Fruit fly (Drosophila melanogaster) whole organism, embryonic: ENCODE results near the gene CG31077.
A peak's percentile ranks its signal among the peaks of the same experiment; 100 is the strongest.

Experiments used
- Antp ChIP-seq: fragments of 200-800 bp; sonication (Bioruptor generic); optimal IDR thresholded peaks from 3 replicates; lab custom pipeline; 2016; ENCODE audit warnings: missing biosample characterization, missing genetic modification characterization
- CG10209 ChIP-seq: fragments of 200-800 bp; sonication (Bioruptor generic); optimal IDR thresholded peaks from 3 replicates; lab custom pipeline; 2017; ENCODE audit warnings: missing biosample characterization, mild to moderate bottlenecking, missing genetic modification characterization, missing genetic modification reagents
- CG13296 ChIP-seq: fragments of 200-800 bp; sonication (Bioruptor generic); optimal IDR thresholded peaks from 3 replicates; lab custom pipeline; 2018; ENCODE audit warnings: missing biosample characterization, mild to moderate bottlenecking, missing genetic modification characterization
- CG14710 ChIP-seq: fragments of 200-800 bp; sonication (Bioruptor generic); optimal IDR thresholded peaks from 3 replicates; lab custom pipeline; 2019; ENCODE audit warnings: missing biosample characterization, mild to moderate bottlenecking, missing genetic modification characterization, moderate library complexity
- CG15269 ChIP-seq: fragments of 200-800 bp; sonication (Bioruptor generic); optimal IDR thresholded peaks from 2 replicates; lab custom pipeline; 2018; ENCODE audit warnings: missing biosample characterization, mild to moderate bottlenecking, missing genetic modification characterization, moderate library complexity
- CG1792 ChIP-seq: fragments of 200-800 bp; sonication (Bioruptor generic); optimal IDR thresholded peaks from 2 replicates; lab custom pipeline; 2016; ENCODE audit warnings: missing biosample characterization, missing genetic modification characterization
- CG18619 ChIP-seq: fragments of 200-800 bp; sonication (Bioruptor generic); optimal IDR thresholded peaks from 3 replicates; lab custom pipeline; 2017; ENCODE audit warnings: missing biosample characterization, mild to moderate bottlenecking, missing genetic modification characterization
- CG3065 ChIP-seq: fragments of 200-800 bp; sonication (Bioruptor generic); optimal IDR thresholded peaks from 2 replicates; lab custom pipeline; 2016; ENCODE audit warnings: missing biosample characterization, missing genetic modification characterization
- CG31365 ChIP-seq: fragments of 200-800 bp; sonication (Bioruptor generic); optimal IDR thresholded peaks from 2 replicates; lab custom pipeline; 2018; ENCODE audit warnings: missing biosample characterization, mild to moderate bottlenecking, missing genetic modification characterization
- CG32772 ChIP-seq: fragments of 200-800 bp; sonication (Bioruptor generic); IDR thresholded peaks from 2 replicates; pipeline ENCODE4 v1.3.6; 2022; ENCODE audit warnings: missing biosample characterization, missing genetic modification characterization
- CG3847 ChIP-seq: fragments of 200-800 bp; sonication (Bioruptor generic); IDR thresholded peaks from 2 replicates; pipeline ENCODE4 v1.3.6; 2022; ENCODE audit warnings: missing biosample characterization, missing genetic modification characterization
- CG5953 ChIP-seq: fragments of 200-800 bp; sonication (Bioruptor generic); IDR thresholded peaks from 2 replicates; pipeline ENCODE4 v1.3.6; 2022; ENCODE audit warnings: missing biosample characterization, missing genetic modification characterization
- CG7745 ChIP-seq: fragments of 200-800 bp; sonication (Bioruptor generic); optimal IDR thresholded peaks from 2 replicates; lab custom pipeline; 2018; ENCODE audit warnings: missing biosample characterization, mild to moderate bottlenecking, missing genetic modification characterization, moderate library complexity
- CG7928 ChIP-seq: fragments of 200-800 bp; sonication (Bioruptor generic); optimal IDR thresholded peaks from 2 replicates; lab custom pipeline; 2017; ENCODE audit warnings: missing biosample characterization, mild to moderate bottlenecking, missing genetic modification characterization
- CG9797 ChIP-seq: fragments of 200-800 bp; sonication (Bioruptor generic); optimal IDR thresholded peaks from 3 replicates; lab custom pipeline; 2018; ENCODE audit warnings: missing biosample characterization, mild to moderate bottlenecking, missing genetic modification characterization
- Doc3 ChIP-seq: fragments of 200-800 bp; sonication (Bioruptor generic); IDR thresholded peaks from 3 replicates; pipeline ENCODE4 v1.3.6; 2022; ENCODE audit warnings: missing biosample characterization, missing genetic modification characterization; ENCODE audit not compliant: partially characterized antibody
- ERR ChIP-seq: fragments of 200-800 bp; sonication (Bioruptor generic); optimal IDR thresholded peaks from 2 replicates; lab custom pipeline; 2016; ENCODE audit warnings: missing biosample characterization, missing genetic modification characterization
- Fer1 ChIP-seq: fragments of 200-800 bp; sonication (Bioruptor generic); optimal IDR thresholded peaks from 2 replicates; lab custom pipeline; 2017; ENCODE audit warnings: missing biosample characterization, mild to moderate bottlenecking, missing genetic modification characterization
- Gsc ChIP-seq: fragments of 200-800 bp; sonication (Bioruptor generic); IDR thresholded peaks from 2 replicates; pipeline ENCODE4 v1.3.6; 2022; ENCODE audit warnings: missing biosample characterization, missing genetic modification characterization
- HLHmδ ChIP-seq: fragments of 200-800 bp; sonication (Bioruptor generic); optimal IDR thresholded peaks from 2 replicates; lab custom pipeline; 2018; ENCODE audit warnings: missing biosample characterization, mild to moderate bottlenecking, missing genetic modification characterization, moderate library complexity
- HmgD ChIP-seq: fragments of 200-800 bp; sonication (Bioruptor generic); optimal IDR thresholded peaks from 3 replicates; lab custom pipeline; 2016; ENCODE audit warnings: missing biosample characterization, missing genetic modification characterization
- Hr51 ChIP-seq, 2 experiments: fragments of 200-800 bp; sonication (Bioruptor generic); optimal IDR thresholded peaks; 2 replicates in 1 of 2; 3 replicates in 1 of 2; lab custom pipeline; 2016 to 2018; ENCODE audit warnings: missing biosample characterization in 2 of 2, missing genetic modification characterization in 2 of 2, mild to moderate bottlenecking in 1 of 2, moderate library complexity in 1 of 2
- Lim3 ChIP-seq: fragments of 200-800 bp; sonication (Bioruptor generic); IDR thresholded peaks from 2 replicates; pipeline ENCODE4 v1.3.6; 2022; ENCODE audit warnings: missing biosample characterization, missing genetic modification characterization
- Mad ChIP-seq: fragments of 200-800 bp; sonication (Bioruptor generic); optimal IDR thresholded peaks from 2 replicates; lab custom pipeline; 2016; ENCODE audit warnings: missing biosample characterization, missing genetic modification characterization
- NK7.1 ChIP-seq: fragments of 200-800 bp; sonication (Bioruptor generic); optimal IDR thresholded peaks from 3 replicates; lab custom pipeline; 2016; ENCODE audit warnings: missing biosample characterization, missing genetic modification characterization
- Opbp ChIP-seq: fragments of 200-800 bp; sonication (Bioruptor generic); IDR thresholded peaks from 3 replicates; pipeline ENCODE4 v1.3.6; 2022; ENCODE audit warnings: missing biosample characterization, missing genetic modification characterization; ENCODE audit not compliant: partially characterized antibody
- Poxn ChIP-seq: fragments of 200-800 bp; sonication (Bioruptor generic); IDR thresholded peaks from 2 replicates; pipeline ENCODE4 v1.3.6; 2022; ENCODE audit warnings: missing biosample characterization, missing genetic modification characterization
- Scr ChIP-seq: fragments of 200-800 bp; sonication (Bioruptor generic); IDR thresholded peaks from 2 replicates; pipeline ENCODE4 v1.3.6; 2022; ENCODE audit warnings: missing biosample characterization, missing genetic modification characterization; ENCODE audit not compliant: partially characterized antibody
- Sox102F ChIP-seq: fragments of 200-800 bp; sonication (Bioruptor generic); optimal IDR thresholded peaks from 2 replicates; lab custom pipeline; 2018; ENCODE audit warnings: missing biosample characterization, mild to moderate bottlenecking, missing genetic modification characterization, moderate library complexity
- Sry-δ ChIP-seq: fragments of 200-800 bp; sonication (Bioruptor generic); optimal IDR thresholded peaks from 2 replicates; lab custom pipeline; 2016; ENCODE audit warnings: missing biosample characterization, missing genetic modification characterization
- ash1 ChIP-seq: fragments of 200-800 bp; sonication (Bioruptor generic); optimal IDR thresholded peaks from 2 replicates; lab custom pipeline; 2018; ENCODE audit warnings: missing biosample characterization, mild to moderate bottlenecking, missing genetic modification characterization
- caup ChIP-seq: fragments of 200-800 bp; sonication (Bioruptor generic); optimal IDR thresholded peaks from 3 replicates; lab custom pipeline; 2017; ENCODE audit warnings: missing biosample characterization, mild to moderate bottlenecking, missing genetic modification characterization, moderate library complexity; ENCODE audit not compliant: severe bottlenecking
- chinmo ChIP-seq: fragments of 200-800 bp; sonication (Bioruptor generic); IDR thresholded peaks from 4 replicates; pipeline ENCODE4 v1.3.6; 2022; ENCODE audit warnings: missing biosample characterization, missing genetic modification characterization; ENCODE audit not compliant: partially characterized antibody
- eve ChIP-seq, 2 experiments: fragments of >200 bp; optimal IDR thresholded peaks; 2 replicates each; lab custom pipeline; 2017; ENCODE audit warnings: missing biosample characterization in 2 of 2, missing genetic modification characterization in 2 of 2
- ewg ChIP-seq: fragments of 200-800 bp; sonication (Bioruptor generic); optimal IDR thresholded peaks from 3 replicates; lab custom pipeline; 2017; ENCODE audit warnings: mild to moderate bottlenecking, missing biosample characterization, missing genetic modification reagents, missing genetic modification characterization
- eyg ChIP-seq: fragments of 200-800 bp; sonication (Bioruptor generic); optimal IDR thresholded peaks from 3 replicates; lab custom pipeline; 2016; ENCODE audit warnings: missing biosample characterization, missing genetic modification characterization
- fd102C ChIP-seq: fragments of 200-800 bp; sonication (Bioruptor generic); optimal IDR thresholded peaks from 2 replicates; lab custom pipeline; 2018; ENCODE audit warnings: missing biosample characterization, mild to moderate bottlenecking, missing genetic modification characterization, moderate library complexity
- gro ChIP-seq: fragments of 200-800 bp; sonication (Bioruptor generic); optimal IDR thresholded peaks from 2 replicates; lab custom pipeline; 2016; ENCODE audit warnings: missing biosample characterization, missing genetic modification characterization
- maf-S ChIP-seq: fragments of 200-800 bp; sonication (Bioruptor generic); optimal IDR thresholded peaks from 2 replicates; lab custom pipeline; 2016; ENCODE audit warnings: missing biosample characterization, missing genetic modification characterization
- mirr ChIP-seq: fragments of 200-800 bp; sonication (Bioruptor generic); optimal IDR thresholded peaks from 3 replicates; lab custom pipeline; 2018; ENCODE audit warnings: missing biosample characterization, mild to moderate bottlenecking, missing genetic modification characterization
- onecut ChIP-seq: fragments of 200-800 bp; sonication (Bioruptor generic); IDR thresholded peaks from 2 replicates; pipeline ENCODE4 v1.3.6; 2022; ENCODE audit warnings: missing biosample characterization, missing genetic modification characterization
- p53 ChIP-seq: fragments of 200-800 bp; sonication (Bioruptor generic); optimal IDR thresholded peaks from 2 replicates; lab custom pipeline; 2016; ENCODE audit warnings: missing biosample characterization, missing genetic modification characterization
- pum ChIP-seq: fragments of 200-800 bp; sonication (Bioruptor generic); optimal IDR thresholded peaks from 2 replicates; lab custom pipeline; 2016; ENCODE audit warnings: missing biosample characterization, missing genetic modification characterization
- rib ChIP-seq: fragments of 200-800 bp; sonication (Bioruptor generic); IDR thresholded peaks from 2 replicates; pipeline ENCODE4 v1.3.6; 2022; ENCODE audit warnings: missing biosample characterization, missing genetic modification characterization
- ro ChIP-seq: fragments of 200-800 bp; sonication (Bioruptor generic); IDR thresholded peaks from 2 replicates; pipeline ENCODE4 v1.3.6; 2022; ENCODE audit warnings: missing biosample characterization, missing genetic modification characterization
- slp2 ChIP-seq: fragments of 200-800 bp; sonication (Bioruptor generic); optimal IDR thresholded peaks from 2 replicates; lab custom pipeline; 2016; ENCODE audit warnings: missing biosample characterization, missing genetic modification characterization
- trem ChIP-seq: fragments of 200-800 bp; optimal IDR thresholded peaks from 3 replicates; lab custom pipeline; 2019; ENCODE audit warnings: missing biosample characterization, mild to moderate bottlenecking, missing genetic modification characterization, moderate library complexity
- twi ChIP-seq: fragments of 200-800 bp; optimal IDR thresholded peaks from 2 replicates; lab custom pipeline; 2019; ENCODE audit warnings: missing biosample characterization, mild to moderate bottlenecking, missing genetic modification characterization, moderate library complexity
- zen2 ChIP-seq: fragments of 200-800 bp; sonication (Bioruptor generic); IDR thresholded peaks from 3 replicates; pipeline ENCODE4 v1.3.6; 2022; ENCODE audit warnings: missing biosample characterization, missing genetic modification characterization; ENCODE audit not compliant: partially characterized antibody

The CG31077 gene

dm6 chr3R:26968823-26969638 lies 30.5 kb upstream of the CG31077 start (continued):
- TF ChIP-seq Antp (GFP tag; lab: Kevin White, UChicago) (no peak), ERR (GFP tag; lab: Kevin White, UChicago) (no peak), CG15269 (tag; lab: Kevin White, UChicago) (peak; percentile 36), fd102C (GFP tag; lab: Kevin White, UChicago) (no peak), CG3065 (no peak), Sox102F (GFP tag; lab: Kevin White, UChicago) (peak; percentile 36), zen2 (GFP tag; lab: Robert Waterston, UW) (no peak), Opbp (GFP tag; lab: Robert Waterston, UW) (no peak), twi (no peak), Gsc (no peak), ash1 (GFP tag; lab: Kevin White, UChicago) (no peak), chinmo (GFP tag; lab: Robert Waterston, UW) (peak; percentile 97), CG3847 (GFP tag; lab: Robert Waterston, UW) (no peak), gro (GFP tag; lab: Kevin White, UChicago) (no peak), CG7745 (tag; lab: Kevin White, UChicago) (no peak), Hr51 (GFP tag; optimal IDR thresholded peaks at IDR 0.05; lab: Kevin White, UChicago) (peak in 1 of 2 experiments; percentile 61), Fer1 (GFP tag; lab: Kevin White, UChicago) (no peak), slp2 (GFP tag; lab: Kevin White, UChicago) (no peak), NK7.1 (GFP tag; lab: Kevin White, UChicago) (no peak), Doc3 (GFP tag; lab: Robert Waterston, UW) (no peak), ro (GFP tag; lab: Robert Waterston, UW) (no peak), CG7928 (GFP tag; lab: Kevin White, UChicago) (no peak), CG32772 (GFP tag; lab: Robert Waterston, UW) (no peak), CG31365 (tag; lab: Kevin White, UChicago) (no peak), CG13296 (GFP tag; lab: Kevin White, UChicago) (no peak), pum (GFP tag; lab: Kevin White, UChicago) (no peak), HmgD (GFP tag; lab: Kevin White, UChicago) (no peak), p53 (GFP tag; lab: Kevin White, UChicago) (no peak), CG1792 (no peak), maf-S (no peak), CG14710 (tag; lab: Kevin White, UChicago) (no peak), caup (GFP tag; lab: Kevin White, UChicago) (no peak), eyg (GFP tag; lab: Kevin White, UChicago) (no peak), CG18619 (GFP tag; lab: Kevin White, UChicago) (no peak), CG5953 (GFP tag; lab: Robert Waterston, UW) (no peak), Scr (GFP tag; lab: Robert Waterston, UW) (no peak), rib (GFP tag; lab: Robert Waterston, UW) (no peak), trem (tag; lab: Kevin White, UChicago) (peak; percentile 2), Lim3 (GFP tag; lab: Robert Waterston, UW) (peak; percentile 54; the same call in 1 of the 2 replicates), Mad (GFP tag; lab: Kevin White, UChicago) (no peak), CG9797 (GFP tag; lab: Kevin White, UChicago) (no peak), mirr (GFP tag; lab: Kevin White, UChicago) (peak; percentile 86), onecut (no peak), HLHmδ (GFP tag; lab: Kevin White, UChicago) (no peak), ewg (GFP tag; lab: Kevin White, UChicago) (no peak), Poxn (no peak), CG10209 (no peak), Sry-δ (GFP tag; lab: Kevin White, UChicago) (no peak), eve (GFP tag; optimal IDR thresholded peaks at IDR 0.05; lab: Kevin White, UChicago) (no peak)
